Worm (Caenorhabditis elegans): ENCODE results near the gene plpp-1.3.

plpp-1.3 gene

DNA sequence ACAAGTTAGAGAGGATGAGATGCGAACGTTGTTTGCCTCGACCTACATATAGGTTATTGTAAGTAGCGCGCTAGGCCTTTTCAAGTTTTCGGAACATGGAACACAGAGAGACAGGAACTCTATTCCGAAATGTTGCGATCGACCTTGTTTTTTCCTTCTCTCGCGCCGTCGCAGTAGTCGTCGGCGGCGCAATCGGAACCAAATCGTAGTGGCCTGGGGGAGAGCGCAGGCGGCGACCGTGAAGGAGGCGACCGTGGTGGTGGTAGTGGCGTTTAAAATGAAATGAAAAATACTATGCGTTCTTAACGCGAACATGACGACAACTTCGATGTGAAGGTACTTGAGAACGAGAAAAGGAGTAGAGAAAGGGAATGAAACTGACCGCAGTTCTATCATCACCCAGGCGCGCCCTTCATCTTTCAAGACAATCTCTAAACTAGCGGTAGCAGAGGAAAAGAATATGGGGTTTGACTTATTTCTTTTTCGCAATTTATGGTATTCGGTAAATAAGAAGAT, 47.5 kb upstream of the plpp-1.3 start:
- no peak for TF ChIP-seq dmd-4 (tag; optimal IDR thresholded peaks at IDR 0.05)
- TF ChIP-seq peb-1 (tag; optimal IDR thresholded peaks at IDR 0.05): no peak
- TF ChIP-seq egl-27 (tag; optimal IDR thresholded peaks at IDR 0.05): no peak
- peak; percentile 28 for TF ChIP-seq blmp-1 (tag; optimal IDR thresholded peaks at IDR 0.05; ENCODE audit: insufficient read depth)
- TF ChIP-seq sma-9 (GFP tag; optimal IDR thresholded peaks at IDR 0.05): peak; percentile 14
- no peak for TF ChIP-seq sma-9 (tag; optimal IDR thresholded peaks at IDR 0.05)
- TF ChIP-seq fos-1 (tag; optimal IDR thresholded peaks at IDR 0.05): peak; percentile 0
- peak; percentile 48 for TF ChIP-seq nhr-25 (tag; optimal IDR thresholded peaks at IDR 0.05)
- peak; percentile 4 for TF ChIP-seq nhr-21 (tag; optimal IDR thresholded peaks at IDR 0.05)
- TF ChIP-seq crh-2 (tag; optimal IDR thresholded peaks at IDR 0.05): peak; percentile 13
- peak; percentile 70 for TF ChIP-seq ceh-16 (tag; optimal IDR thresholded peaks at IDR 0.05)
- peak; percentile 40 for TF ChIP-seq sma-3 (GFP tag; optimal IDR thresholded peaks at IDR 0.05)

DNA sequence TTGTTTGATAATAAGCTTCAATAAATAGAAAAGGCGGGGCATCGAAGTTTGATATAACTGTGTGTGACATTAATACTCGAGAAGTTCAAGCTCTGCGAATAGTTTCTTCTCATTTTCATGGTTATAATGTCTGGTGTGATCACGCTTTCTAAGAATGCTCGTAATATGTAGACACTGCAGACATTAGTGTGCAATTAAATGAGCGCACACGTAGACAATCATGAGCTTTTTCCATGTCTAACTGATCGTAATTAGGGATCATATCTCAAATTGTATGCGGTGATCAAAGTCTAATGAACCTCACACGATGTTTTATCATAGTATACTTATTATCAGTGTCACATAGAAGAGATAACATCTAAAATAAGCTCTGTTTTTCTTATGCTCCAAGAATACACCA, 45.0 kb upstream of the plpp-1.3 start:
- no peak for TF ChIP-seq mab-5 (tag; optimal IDR thresholded peaks at IDR 0.05)
- TF ChIP-seq egl-27 (tag; optimal IDR thresholded peaks at IDR 0.05): no peak
- TF ChIP-seq ama-1 (optimal IDR thresholded peaks at IDR 0.05): no peak

DNA sequence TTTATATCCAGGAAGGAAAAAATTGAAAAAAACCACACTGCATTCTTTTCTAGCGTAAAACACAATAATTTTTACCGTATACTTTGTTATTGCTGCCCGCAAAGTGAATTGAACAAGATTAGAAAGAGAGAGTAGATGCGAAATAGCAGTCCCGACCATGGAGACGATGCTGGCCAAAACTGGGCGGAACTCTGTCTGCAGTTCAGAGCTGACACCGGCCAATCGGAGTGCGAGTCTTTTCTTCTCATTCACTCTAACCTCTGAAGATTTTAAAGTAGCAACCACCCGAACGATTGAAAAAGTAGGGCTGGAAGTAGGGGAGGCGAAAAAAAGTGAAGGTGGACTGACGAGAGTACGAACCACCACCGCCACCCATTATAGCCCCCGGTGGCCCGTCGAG, 38.5 kb upstream of the plpp-1.3 start:
- peak; percentile 24 for TF ChIP-seq lin-11 (tag; optimal IDR thresholded peaks at IDR 0.05)
- TF ChIP-seq mbf-1 (tag; optimal IDR thresholded peaks at IDR 0.05): no peak
- TF ChIP-seq crh-2 (tag; optimal IDR thresholded peaks at IDR 0.05): no peak
- peak; percentile 52 for TF ChIP-seq blmp-1 (tag; optimal IDR thresholded peaks at IDR 0.05; ENCODE audit: insufficient read depth)
- peak in 1 of 2 experiments; percentile 30 for TF ChIP-seq lsy-2 (tag; optimal IDR thresholded peaks at IDR 0.05)

ce11 chrX:10659508-10659907, 35.6 kb upstream of the plpp-1.3 start:
- TF ChIP-seq nhr-10 (tag; optimal IDR thresholded peaks at IDR 0.05) (no peak), unc-55 (GFP tag; optimal IDR thresholded peaks at IDR 0.05) (no peak), ama-1 (optimal IDR thresholded peaks at IDR 0.05) (no peak)

- TF ChIP-seq mab-5 (tag; optimal IDR thresholded peaks at IDR 0.05): no peak
- no peak for TF ChIP-seq aly-2 (tag; optimal IDR thresholded peaks at IDR 0.05)
- no peak for TF ChIP-seq lin-13 (GFP tag; optimal IDR thresholded peaks at IDR 0.05)
These were observed 30.4 kb upstream of the plpp-1.3 start for ce11 chrX:10664759-10665158.

- TF ChIP-seq fos-1 (tag; optimal IDR thresholded peaks at IDR 0.05) (peak; percentile 6), R02D3.7 (tag; optimal IDR thresholded peaks at IDR 0.05) (no peak), nhr-6 (tag; optimal IDR thresholded peaks at IDR 0.05) (no peak), nhr-21 (tag; optimal IDR thresholded peaks at IDR 0.05) (no peak)
These were observed 28.2 kb upstream of the plpp-1.3 start for ce11 chrX:10666871-10667270.

DNA sequence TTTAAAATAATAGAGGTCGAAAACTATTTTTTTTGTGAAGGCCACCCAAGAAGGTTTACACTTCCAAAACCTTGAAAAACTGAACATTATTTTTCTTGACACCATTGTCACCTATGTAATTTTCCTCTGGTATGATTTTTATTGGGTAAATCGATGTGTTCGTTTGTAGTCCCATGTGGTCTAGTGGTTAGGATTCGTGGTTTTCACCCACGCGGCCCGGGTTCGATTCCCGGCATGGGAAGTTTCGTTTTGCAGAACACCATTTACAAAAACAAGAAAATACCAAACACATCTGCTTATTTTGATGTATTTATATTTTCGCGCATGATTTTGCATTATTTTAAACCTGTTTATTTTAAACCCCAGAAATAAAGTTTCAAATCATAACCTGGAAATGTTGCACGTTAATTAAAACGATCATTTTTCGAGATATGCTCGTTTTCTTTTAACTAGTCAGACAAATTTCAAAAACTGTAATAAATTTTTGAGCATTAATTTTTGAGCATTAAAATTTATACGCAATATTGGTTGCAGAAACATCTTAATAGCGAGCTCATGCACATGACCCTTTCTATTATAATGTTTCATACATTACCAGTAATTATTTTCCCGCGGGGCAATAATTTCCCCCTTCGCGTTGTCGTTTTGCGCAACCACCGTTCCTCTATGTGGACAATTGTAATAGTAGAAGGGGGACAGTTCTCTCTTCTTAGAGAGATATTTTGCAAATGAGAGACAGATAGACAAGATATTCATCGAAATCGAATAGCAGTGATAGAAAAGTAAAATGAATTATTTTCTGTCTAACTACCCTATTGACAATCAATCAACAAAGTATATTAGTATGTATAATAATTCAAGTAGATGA, 27.5 kb upstream of the plpp-1.3 start:
- peak in 1 of 2 experiments; percentile 38 for TF ChIP-seq lsy-2 (tag; optimal IDR thresholded peaks at IDR 0.05)
- TF ChIP-seq mab-5 (tag; optimal IDR thresholded peaks at IDR 0.05): no peak
- no peak for TF ChIP-seq peb-1 (tag; optimal IDR thresholded peaks at IDR 0.05)
- TF ChIP-seq lin-11 (tag; optimal IDR thresholded peaks at IDR 0.05): no peak
- TF ChIP-seq sma-3 (GFP tag; optimal IDR thresholded peaks at IDR 0.05): peak; percentile 56
- TF ChIP-seq dmd-4 (tag; optimal IDR thresholded peaks at IDR 0.05): peak; percentile 13
- peak; percentile 32 for TF ChIP-seq nhr-25 (tag; optimal IDR thresholded peaks at IDR 0.05)
- peak; percentile 58 for TF ChIP-seq gmeb-1 (tag; optimal IDR thresholded peaks at IDR 0.05)
- peak; percentile 10 for TF ChIP-seq lin-13 (GFP tag; optimal IDR thresholded peaks at IDR 0.05)
- TF ChIP-seq crh-2 (tag; optimal IDR thresholded peaks at IDR 0.05): no peak
- peak; percentile 21 for TF ChIP-seq sma-9 (GFP tag; optimal IDR thresholded peaks at IDR 0.05)
- TF ChIP-seq sma-9 (tag; optimal IDR thresholded peaks at IDR 0.05): no peak
- TF ChIP-seq nhr-129 (tag; optimal IDR thresholded peaks at IDR 0.05): peak; percentile 12
- TF ChIP-seq elt-3 (tag; optimal IDR thresholded peaks at IDR 0.05): no peak
- TF ChIP-seq mdl-1 (tag; optimal IDR thresholded peaks at IDR 0.05): no peak
- no peak for TF ChIP-seq nhr-10 (tag; optimal IDR thresholded peaks at IDR 0.05)
- TF ChIP-seq unc-55 (GFP tag; optimal IDR thresholded peaks at IDR 0.05): no peak
- TF ChIP-seq ceh-16 (tag; optimal IDR thresholded peaks at IDR 0.05): peak; percentile 20
- TF ChIP-seq sem-4 (tag; optimal IDR thresholded peaks at IDR 0.05): no peak
- peak; percentile 78 for TF ChIP-seq nhr-21 (tag; optimal IDR thresholded peaks at IDR 0.05)
